Fruit fly (Drosophila melanogaster) whole organism, embryonic: ENCODE data around the gene CG10874.

Experiments
- Ada2b ChIP-seq: fragments of 200-800 bp; sonication (Bioruptor generic); IDR thresholded peaks from 2 replicates; pipeline ENCODE4 v1.3.6; 2022; ENCODE audit warnings: missing biosample characterization, missing genetic modification characterization
- CG10267 ChIP-seq: fragments of 200-800 bp; sonication (Bioruptor generic); optimal IDR thresholded peaks from 2 replicates; lab custom pipeline; 2018; ENCODE audit warnings: missing biosample characterization, mild to moderate bottlenecking, missing genetic modification characterization, moderate library complexity
- CG17186 ChIP-seq: fragments of 200-800 bp; sonication (Bioruptor generic); optimal IDR thresholded peaks from 3 replicates; lab custom pipeline; 2017; ENCODE audit warnings: missing biosample characterization, missing genetic modification reagents, missing genetic modification characterization
- CG17328 ChIP-seq: fragments of 200-800 bp; sonication (Bioruptor generic); IDR thresholded peaks from 2 replicates; pipeline ENCODE4 v1.3.6; 2022; ENCODE audit warnings: missing biosample characterization, missing genetic modification characterization
- CG18476 ChIP-seq: fragments of 200-800 bp; sonication (Bioruptor generic); optimal IDR thresholded peaks from 2 replicates; lab custom pipeline; 2016; ENCODE audit warnings: missing biosample characterization, mild to moderate bottlenecking, missing genetic modification characterization
- CG32772 ChIP-seq: fragments of 200-800 bp; sonication (Bioruptor generic); IDR thresholded peaks from 2 replicates; pipeline ENCODE4 v1.3.6; 2022; ENCODE audit warnings: missing biosample characterization, missing genetic modification characterization
- CG4424 ChIP-seq: fragments of 200-800 bp; sonication (Bioruptor generic); optimal IDR thresholded peaks from 3 replicates; lab custom pipeline; 2016; ENCODE audit warnings: missing biosample characterization, missing genetic modification characterization
- CG4820 ChIP-seq: fragments of 200-800 bp; sonication (Bioruptor generic); optimal IDR thresholded peaks from 3 replicates; lab custom pipeline; 2016; ENCODE audit warnings: missing biosample characterization, missing genetic modification characterization
- CG6765 ChIP-seq: fragments of 200-800 bp; sonication (Bioruptor generic); optimal IDR thresholded peaks from 3 replicates; lab custom pipeline; 2017; ENCODE audit warnings: missing biosample characterization, mild to moderate bottlenecking, missing genetic modification characterization
- CG7372 ChIP-seq: fragments of 200-800 bp; sonication (Bioruptor generic); IDR thresholded peaks from 2 replicates; pipeline ENCODE4 v1.3.6; 2022; ENCODE audit warnings: missing biosample characterization, missing genetic modification characterization
- CG7745 ChIP-seq: fragments of 200-800 bp; sonication (Bioruptor generic); optimal IDR thresholded peaks from 2 replicates; lab custom pipeline; 2018; ENCODE audit warnings: missing biosample characterization, mild to moderate bottlenecking, missing genetic modification characterization, moderate library complexity
- CG8290 ChIP-seq, 3 experiments: fragments of 200-800 bp; sonication (Bioruptor generic); optimal IDR thresholded peaks; 2 replicates each; lab custom pipeline; 2016 to 2019; ENCODE audit warnings: missing biosample characterization in 3 of 3, missing genetic modification characterization in 3 of 3, mild to moderate bottlenecking in 2 of 3, moderate library complexity in 1 of 3
- CG8359 ChIP-seq: fragments of 200-800 bp; sonication (Bioruptor generic); optimal IDR thresholded peaks from 2 replicates; lab custom pipeline; 2017; ENCODE audit warnings: missing biosample characterization, mild to moderate bottlenecking, missing genetic modification characterization, borderline replicate concordance
- CoRest ChIP-seq: fragments of 200-800 bp; sonication (Bioruptor generic); optimal IDR thresholded peaks from 3 replicates; lab custom pipeline; 2018; ENCODE audit warnings: missing biosample characterization, mild to moderate bottlenecking, missing genetic modification characterization, moderate library complexity
- Dbx ChIP-seq: fragments of 200-800 bp; sonication (Bioruptor generic); IDR thresholded peaks from 3 replicates; pipeline ENCODE4 v1.3.6; 2022; ENCODE audit warnings: missing biosample characterization, missing genetic modification characterization
- E2f2 ChIP-seq: fragments of 200-800 bp; sonication (Bioruptor generic); IDR thresholded peaks from 2 replicates; pipeline ENCODE4 v1.3.6; 2022; ENCODE audit warnings: missing biosample characterization, missing genetic modification characterization
- H15 ChIP-seq: fragments of 200-800 bp; sonication (Bioruptor generic); IDR thresholded peaks from 3 replicates; pipeline ENCODE4 v1.3.6; 2022; ENCODE audit warnings: missing biosample characterization, missing genetic modification characterization
- HmgD ChIP-seq: fragments of 200-800 bp; sonication (Bioruptor generic); optimal IDR thresholded peaks from 3 replicates; lab custom pipeline; 2016; ENCODE audit warnings: missing biosample characterization, missing genetic modification characterization
- Hr78 ChIP-seq, 2 experiments: fragments of 200-800 bp in 1 of 2; fragments of >200 bp in 1 of 2; sonication (Bioruptor generic) in 1 of 2; optimal IDR thresholded peaks; 2 replicates each; lab custom pipeline; 2017 to 2019; ENCODE audit warnings: missing biosample characterization in 2 of 2, missing genetic modification characterization in 2 of 2, mild to moderate bottlenecking in 1 of 2, moderate library complexity in 1 of 2
- Jarid2 ChIP-seq: fragments of 200-800 bp; sonication (Bioruptor generic); optimal IDR thresholded peaks from 3 replicates; lab custom pipeline; 2017; ENCODE audit warnings: mild to moderate bottlenecking, missing biosample characterization, missing genetic modification reagents, missing genetic modification characterization
- Myb ChIP-seq: fragments of 200-800 bp; sonication (Bioruptor generic); optimal IDR thresholded peaks from 2 replicates; lab custom pipeline; 2016; ENCODE audit warnings: missing biosample characterization, missing genetic modification characterization
- NC2α ChIP-seq: fragments of 200-800 bp; sonication (Bioruptor generic); optimal IDR thresholded peaks from 2 replicates; lab custom pipeline; 2016; ENCODE audit warnings: missing biosample characterization, missing genetic modification characterization
- Oli ChIP-seq: fragments of 200-800 bp; sonication (Bioruptor generic); optimal IDR thresholded peaks from 2 replicates; lab custom pipeline; 2018; ENCODE audit warnings: missing biosample characterization, mild to moderate bottlenecking, missing genetic modification characterization, moderate library complexity
- Rx ChIP-seq: fragments of 200-800 bp; sonication (Bioruptor generic); IDR thresholded peaks from 2 replicates; pipeline ENCODE4 v1.3.6; 2022; ENCODE audit warnings: missing biosample characterization, missing genetic modification characterization
- ab ChIP-seq: fragments of 200-800 bp; sonication (Bioruptor generic); optimal IDR thresholded peaks from 2 replicates; lab custom pipeline; 2016; ENCODE audit warnings: missing biosample characterization, missing genetic modification characterization
- bcd ChIP-seq: fragments of 200-800 bp; sonication (Bioruptor generic); optimal IDR thresholded peaks from 2 replicates; lab custom pipeline; 2017; ENCODE audit warnings: missing biosample characterization, mild to moderate bottlenecking, missing genetic modification characterization
- dmrt99B ChIP-seq: fragments of 200-800 bp; sonication (Bioruptor generic); optimal IDR thresholded peaks from 2 replicates; lab custom pipeline; 2018; ENCODE audit warnings: missing biosample characterization, mild to moderate bottlenecking, missing genetic modification characterization, moderate library complexity
- dpn ChIP-seq, 2 experiments: fragments of 200-800 bp; sonication (Bioruptor generic); optimal IDR thresholded peaks; 3 replicates each; lab custom pipeline; 2016; ENCODE audit warnings: missing biosample characterization in 2 of 2, missing genetic modification characterization in 2 of 2
- esg ChIP-seq: fragments of 200-800 bp; sonication (Bioruptor generic); conservative IDR thresholded peaks from 2 replicates; pipeline ENCODE4 v1.3.6; 2022; ENCODE audit warnings: missing biosample characterization, missing genetic modification characterization
- fru ChIP-seq: fragments of >200 bp; optimal IDR thresholded peaks from 2 replicates; lab custom pipeline; 2017
- gce ChIP-seq: fragments of 200-800 bp; sonication (Bioruptor generic); IDR thresholded peaks from 3 replicates; pipeline ENCODE4 v1.3.6; 2022; ENCODE audit warnings: missing biosample characterization, missing genetic modification characterization
- hb ChIP-seq: fragments of 200-800 bp; sonication (Bioruptor generic); IDR thresholded peaks from 3 replicates; pipeline ENCODE4 v1.3.6; 2022; ENCODE audit warnings: missing biosample characterization, missing genetic modification characterization; ENCODE audit not compliant: partially characterized antibody
- hkb ChIP-seq, 2 experiments: fragments of 200-800 bp in 1 of 2; fragments of >200 bp in 1 of 2; sonication (Bioruptor generic) in 1 of 2; IDR thresholded peaks in 1 of 2; optimal IDR thresholded peaks in 1 of 2; 2 replicates each; pipeline versions ENCODE4 v1.3.6 to Lab custom; 2017 to 2022; ENCODE audit warnings: missing biosample characterization in 1 of 2, missing genetic modification characterization in 1 of 2
- ind ChIP-seq: fragments of 200-800 bp; sonication (Bioruptor generic); optimal IDR thresholded peaks from 3 replicates; lab custom pipeline; 2016; ENCODE audit warnings: missing biosample characterization, missing genetic modification characterization
- mld ChIP-seq: fragments of 200-800 bp; sonication (Bioruptor generic); IDR thresholded peaks from 3 replicates; pipeline ENCODE4 v1.3.6; 2022; ENCODE audit warnings: missing biosample characterization, missing genetic modification characterization; ENCODE audit not compliant: partially characterized antibody
- nau ChIP-seq: fragments of 200-800 bp; sonication (Bioruptor generic); optimal IDR thresholded peaks from 3 replicates; lab custom pipeline; 2017; ENCODE audit warnings: missing biosample characterization, mild to moderate bottlenecking, missing genetic modification characterization, missing genetic modification reagents
- nerfin-2 ChIP-seq: fragments of 200-800 bp; sonication (Bioruptor generic); IDR thresholded peaks from 2 replicates; pipeline ENCODE4 v1.3.6; 2022; ENCODE audit warnings: missing biosample characterization, missing genetic modification characterization; ENCODE audit not compliant: partially characterized antibody
- nom ChIP-seq: fragments of 200-800 bp; sonication (Bioruptor generic); optimal IDR thresholded peaks from 2 replicates; lab custom pipeline; 2017; ENCODE audit warnings: missing biosample characterization, missing genetic modification characterization, mild to moderate bottlenecking, moderate library complexity, missing genetic modification reagents
- oc ChIP-seq: fragments of 200-800 bp; sonication (Bioruptor generic); optimal IDR thresholded peaks from 2 replicates; lab custom pipeline; 2018; ENCODE audit warnings: missing biosample characterization, mild to moderate bottlenecking, missing genetic modification characterization, moderate library complexity
- pho ChIP-seq: fragments of 200-800 bp; sonication (Bioruptor generic); optimal IDR thresholded peaks from 2 replicates; lab custom pipeline; 2016; ENCODE audit warnings: missing biosample characterization, missing genetic modification characterization
- ranshi ChIP-seq: fragments of 200-800 bp; sonication (Bioruptor generic); IDR thresholded peaks from 2 replicates; pipeline ENCODE4 v1.3.6; 2022; ENCODE audit warnings: missing biosample characterization, missing genetic modification characterization
- rib ChIP-seq: fragments of 200-800 bp; sonication (Bioruptor generic); IDR thresholded peaks from 2 replicates; pipeline ENCODE4 v1.3.6; 2022; ENCODE audit warnings: missing biosample characterization, missing genetic modification characterization
- salm ChIP-seq: fragments of 200-800 bp; sonication (Bioruptor generic); optimal IDR thresholded peaks from 2 replicates; lab custom pipeline; 2018; ENCODE audit warnings: missing biosample characterization, mild to moderate bottlenecking, missing genetic modification characterization
- sim ChIP-seq: fragments of 200-800 bp; sonication (Bioruptor generic); IDR thresholded peaks from 2 replicates; pipeline ENCODE4 v1.3.6; 2022; ENCODE audit warnings: missing biosample characterization, missing genetic modification characterization
- sisA ChIP-seq: fragments of 200-800 bp; sonication (Bioruptor generic); IDR thresholded peaks from 2 replicates; pipeline ENCODE4 v1.3.6; 2022; ENCODE audit warnings: missing biosample characterization, missing genetic modification characterization
- stc ChIP-seq: fragments of 200-800 bp; sonication (Bioruptor generic); IDR thresholded peaks from 2 replicates; pipeline ENCODE4 v1.3.6; 2022; ENCODE audit warnings: missing biosample characterization, missing genetic modification characterization
- trem ChIP-seq: fragments of 200-800 bp; optimal IDR thresholded peaks from 3 replicates; lab custom pipeline; 2019; ENCODE audit warnings: missing biosample characterization, mild to moderate bottlenecking, missing genetic modification characterization, moderate library complexity
- wek ChIP-seq: fragments of 200-800 bp; sonication (Bioruptor generic); optimal IDR thresholded peaks from 3 replicates; lab custom pipeline; 2018; ENCODE audit warnings: missing biosample characterization, mild to moderate bottlenecking, missing genetic modification characterization, moderate library complexity
- zen ChIP-seq: fragments of 200-800 bp; sonication (Bioruptor generic); optimal IDR thresholded peaks from 3 replicates; lab custom pipeline; 2018; ENCODE audit warnings: missing biosample characterization, mild to moderate bottlenecking, missing genetic modification characterization, moderate library complexity

The CG10874 gene

DNA sequence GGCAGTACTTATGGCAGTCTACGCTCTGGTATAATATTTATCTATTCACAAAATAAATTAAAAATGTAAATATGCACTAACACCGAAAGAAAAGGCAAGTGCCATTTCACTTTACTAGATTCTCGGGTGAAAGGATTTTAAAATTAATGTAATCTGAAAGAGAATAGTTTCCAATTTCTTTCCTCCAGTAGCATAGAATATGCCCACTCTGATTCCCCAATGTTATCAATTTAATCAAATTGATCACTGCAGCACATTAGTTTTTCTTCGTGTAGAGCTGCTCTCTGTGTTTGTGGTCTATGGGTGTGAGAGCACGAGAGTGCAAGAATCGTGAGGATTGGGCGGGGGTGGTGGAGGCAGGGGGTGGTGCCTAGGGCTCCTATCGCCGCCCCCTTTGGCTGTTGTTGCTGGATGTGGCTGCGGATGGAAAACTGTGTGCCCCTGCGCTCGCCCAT is 8.9 kb upstream of the CG10874 start (continued):
- peak; percentile 28; the same call in 1 of the 2 replicates for TF ChIP-seq CG7372 (GFP tag; lab: Robert Waterston, UW)
- TF ChIP-seq Dbx (GFP tag; lab: Robert Waterston, UW), result no peak
- TF ChIP-seq salm, result peak; percentile 73
- TF ChIP-seq Myb (GFP tag; lab: Kevin White, UChicago), result peak; percentile 18
- peak; percentile 52 for TF ChIP-seq Ada2b
- peak; percentile 76 for TF ChIP-seq zen
- peak; percentile 40; the same call in 1 of the 2 replicates for TF ChIP-seq E2f2
- TF ChIP-seq hb (GFP tag; lab: Robert Waterston, UW), result no peak
- TF ChIP-seq wek, result peak; percentile 66
- TF ChIP-seq ab, result peak; percentile 57
- TF ChIP-seq bcd (GFP tag; lab: Kevin White, UChicago), result peak; percentile 81
- TF ChIP-seq CG4820, result peak; percentile 86
- peak; percentile 81 for TF ChIP-seq CG10267 (tag; lab: Kevin White, UChicago)
- peak; percentile 89 for TF ChIP-seq CoRest (tag; lab: Kevin White, UChicago)
- TF ChIP-seq sisA (GFP tag; lab: Robert Waterston, UW), result peak; percentile 74
- peak; percentile 67; the same call in 1 of the 2 replicates for TF ChIP-seq CG32772
- TF ChIP-seq CG17186 (GFP tag; lab: Kevin White, UChicago), result peak; percentile 71
- TF ChIP-seq esg (GFP tag; lab: Robert Waterston, UW), result peak; percentile 49
- TF ChIP-seq CG8290 (GFP tag; optimal IDR thresholded peaks at IDR 0.05; lab: Kevin White, UChicago), result peak; percentile 76
- peak; percentile 20 to 80 for TF ChIP-seq CG8290 (tag; optimal IDR thresholded peaks at IDR 0.05; lab: Kevin White, UChicago)
- TF ChIP-seq Hr78 (GFP tag; optimal IDR thresholded peaks at IDR 0.05; lab: Kevin White, UChicago), result peak in 1 of 2 experiments; percentile 67
- peak; percentile 87 for TF ChIP-seq CG8359 (GFP tag; lab: Kevin White, UChicago)
- TF ChIP-seq dpn (GFP tag; optimal IDR thresholded peaks at IDR 0.05; lab: Kevin White, UChicago), result peak; percentile 38 to 78
- TF ChIP-seq CG18476 (GFP tag; lab: Kevin White, UChicago), result peak; percentile 74
- no peak for TF ChIP-seq Rx (GFP tag; lab: Robert Waterston, UW)
- no peak for TF ChIP-seq stc
- peak; percentile 63; the same call in 1 of the 2 replicates for TF ChIP-seq ranshi
- TF ChIP-seq fru (lab: Kevin White, UChicago), result no peak
- peak; percentile 30 for TF ChIP-seq NC2α
- TF ChIP-seq H15 (GFP tag; lab: Robert Waterston, UW), result peak; percentile 32; the same call in 2 of the 3 replicates
- TF ChIP-seq pho (GFP tag; lab: Kevin White, UChicago), result no peak
- TF ChIP-seq CG17328 (GFP tag; lab: Robert Waterston, UW), result peak; percentile 84
- peak; percentile 89 for TF ChIP-seq trem (tag; lab: Kevin White, UChicago)
- peak; percentile 62; the same call in 2 of the 3 replicates for TF ChIP-seq gce (GFP tag; lab: Robert Waterston, UW)
- TF ChIP-seq rib (GFP tag; lab: Robert Waterston, UW), result no peak
- TF ChIP-seq nerfin-2 (GFP tag; lab: Robert Waterston, UW), result no peak
- peak; percentile 82 for TF ChIP-seq dmrt99B (tag; lab: Kevin White, UChicago)
- TF ChIP-seq hkb (optimal IDR thresholded peaks at IDR 0.05; lab: Kevin White, UChicago), result no peak
- peak; percentile 71 for TF ChIP-seq hkb (GFP tag; IDR thresholded peaks at IDR 0.05; lab: Robert Waterston, UW)
- TF ChIP-seq Oli (tag; lab: Kevin White, UChicago), result peak; percentile 88
- TF ChIP-seq CG4424, result peak; percentile 90
- peak; percentile 88 for TF ChIP-seq oc
- TF ChIP-seq Jarid2 (GFP tag; lab: Kevin White, UChicago), result peak; percentile 65
- peak; percentile 51 for TF ChIP-seq CG7745 (tag; lab: Kevin White, UChicago)
- TF ChIP-seq sim, result peak; percentile 55; the same call in 1 of the 2 replicates
- TF ChIP-seq CG6765 (GFP tag; lab: Kevin White, UChicago), result no peak
- TF ChIP-seq ind, result peak; percentile 69
- TF ChIP-seq mld, result no peak
- TF ChIP-seq HmgD (GFP tag; lab: Kevin White, UChicago), result no peak
- no peak for TF ChIP-seq nom
- peak; percentile 86 for TF ChIP-seq nau
